Fruit fly (Drosophila melanogaster) S2 (cell line): Measurements from ENCODE around the gene CG1307.

ENCODE experiments used
- CG8478 ChIP-seq: fragments of >200 bp; optimal IDR thresholded peaks from 2 replicates; lab custom pipeline; 2018
- CTCF ChIP-seq, 2 experiments: fragments of >200 bp; optimal IDR thresholded peaks; 2 replicates each; lab custom pipeline; 2018

- TF ChIP-seq CG8478 (no peak), CTCF (optimal IDR thresholded peaks at IDR 0.05; lab: Kevin White, UChicago) (no peak)
Observed at dm6 chr3R:6687219-6687618, 30.0 kb upstream of the CG1307 start.
